Worm (Caenorhabditis elegans): ENCODE results near the gene elc-2.

The elc-2 gene

ce11 chrX:1816106-1816505 lies 38.2 kb upstream of the elc-2 start, which contains the start of gene C14E2.7 (continued):
- TF ChIP-seq snpc-4 (tag; optimal IDR thresholded peaks at IDR 0.05) (no peak), daf-19 (GFP tag; conservative IDR thresholded peaks at IDR 0.05) (no peak)

ce11 chrX:1811436-1811835 lies 33.5 kb upstream of the elc-2 start, which contains the start of gene C14E2.3:
Gene C14E2.3 (minus strand): TSS chrX:1811536.
- TF ChIP-seq ama-1 (optimal IDR thresholded peaks at IDR 0.05) (no peak), dmd-8 (GFP tag; IDR thresholded peaks at IDR 0.05) (no peak), mdt-29 (GFP tag; IDR thresholded peaks at IDR 0.05) (no peak), zfp-2 (tag; optimal IDR thresholded peaks at IDR 0.05) (no peak), mep-1 (tag; optimal IDR thresholded peaks at IDR 0.05) (no peak), aha-1 (tag) (no peak), dve-1 (tag; optimal IDR thresholded peaks at IDR 0.05; ENCODE audit: insufficient read depth) (no peak), hlh-11 (tag; optimal IDR thresholded peaks at IDR 0.05) (no peak), ces-1 (GFP tag; optimal IDR thresholded peaks at IDR 0.05) (no peak)

- no peak for TF ChIP-seq zfp-2 (tag; optimal IDR thresholded peaks at IDR 0.05)
- peak; percentile 24; the same call in 1 of the 2 replicates for TF ChIP-seq set-16 (GFP tag; IDR thresholded peaks at IDR 0.05)
These were observed 23.2 kb upstream of the elc-2 start, which contains the start of gene C14E2.11 for ce11 chrX:1800980-1801506. Gene C14E2.11 (plus strand): TSS chrX:1801456.

ce11 chrX:1798543-1798942 lies 20.7 kb upstream of the elc-2 start:
- TF ChIP-seq unc-62 (GFP tag; optimal IDR thresholded peaks at IDR 0.05 in 1 of 2) (peak in 1 of 2 experiments; percentile 96), unc-62 (tag; optimal IDR thresholded peaks at IDR 0.05) (no peak), hif-1 (tag; optimal IDR thresholded peaks at IDR 0.05) (no peak), rbr-2 (tag; optimal IDR thresholded peaks at IDR 0.05) (no peak), duxl-1 (tag; optimal IDR thresholded peaks at IDR 0.05; ENCODE audit: poor library complexity) (peak; percentile 17)

ce11 chrX:1796067-1796466 lies 18.2 kb upstream of the elc-2 start:
- no peak for TF ChIP-seq lin-13 (GFP tag; optimal IDR thresholded peaks at IDR 0.05)
- TF ChIP-seq nhr-11 (tag; optimal IDR thresholded peaks at IDR 0.05) = no peak
- TF ChIP-seq duxl-1 (tag; optimal IDR thresholded peaks at IDR 0.05; ENCODE audit: poor library complexity) = peak; percentile 94
- TF ChIP-seq rbr-2 (tag; optimal IDR thresholded peaks at IDR 0.05) = no peak
- TF ChIP-seq ceh-28 (tag; optimal IDR thresholded peaks at IDR 0.05) = no peak
- no peak for TF ChIP-seq nhr-76 (tag; optimal IDR thresholded peaks at IDR 0.05)
- TF ChIP-seq mxl-2 (GFP tag; conservative IDR thresholded peaks at IDR 0.05) = no peak
- TF ChIP-seq ama-1 (optimal IDR thresholded peaks at IDR 0.05) = no peak
- no peak for TF ChIP-seq D1046.2 (GFP tag; IDR thresholded peaks at IDR 0.05)
- no peak for TF ChIP-seq ceh-62 (tag; optimal IDR thresholded peaks at IDR 0.05)
- TF ChIP-seq aha-1 (tag) = peak; percentile 48
- no peak for TF ChIP-seq mdl-1 (tag; optimal IDR thresholded peaks at IDR 0.05)
- TF ChIP-seq jun-1 (tag; optimal IDR thresholded peaks at IDR 0.05) = no peak
- no peak for TF ChIP-seq lim-7 (GFP tag; IDR thresholded peaks at IDR 0.05)
- no peak for TF ChIP-seq nhr-6 (tag; optimal IDR thresholded peaks at IDR 0.05)

- TF ChIP-seq unc-62 (GFP tag; optimal IDR thresholded peaks at IDR 0.05 in 1 of 2) (peak in 1 of 2 experiments; percentile 60), unc-62 (tag; optimal IDR thresholded peaks at IDR 0.05) (no peak), nhr-102 (tag; optimal IDR thresholded peaks at IDR 0.05) (no peak)
These were observed 13.2 kb upstream of the elc-2 start for ce11 chrX:1791095-1791494.

- no peak for TF ChIP-seq tag-97 (GFP tag; IDR thresholded peaks at IDR 0.05)
- TF ChIP-seq nhr-42 (GFP tag; IDR thresholded peaks at IDR 0.05) = no peak
- TF ChIP-seq pqm-1 (tag; optimal IDR thresholded peaks at IDR 0.05) = no peak
- TF ChIP-seq gei-8 (GFP tag; optimal IDR thresholded peaks at IDR 0.05) = no peak
- TF ChIP-seq nhr-111 (GFP tag; optimal IDR thresholded peaks at IDR 0.05) = no peak
- TF ChIP-seq F26F4.8 (GFP tag; conservative IDR thresholded peaks at IDR 0.05) = no peak
- TF ChIP-seq nhr-237 (tag; optimal IDR thresholded peaks at IDR 0.05) = no peak
- TF ChIP-seq madf-5 (GFP tag; IDR thresholded peaks at IDR 0.05) = no peak
- TF ChIP-seq Y48G9A.11 (GFP tag; IDR thresholded peaks at IDR 0.05) = no peak
- TF ChIP-seq ceh-82 (tag; optimal IDR thresholded peaks at IDR 0.05) = no peak
- no peak for TF ChIP-seq dmd-9 (GFP tag; IDR thresholded peaks at IDR 0.05)
- TF ChIP-seq aha-1 (tag) = no peak
- TF ChIP-seq ctbp-1 (GFP tag; IDR thresholded peaks at IDR 0.05) = no peak
- no peak for TF ChIP-seq ZK337.2 (GFP tag; IDR thresholded peaks at IDR 0.05)
- no peak for TF ChIP-seq set-16 (GFP tag; IDR thresholded peaks at IDR 0.05)
- TF ChIP-seq mep-1 (tag; optimal IDR thresholded peaks at IDR 0.05) = no peak
These were observed 8.7 kb upstream of the elc-2 start, which contains the start of gene arg-1 for ce11 chrX:1786607-1787006. Gene arg-1 (plus strand): TSS chrX:1786907.
